Fruit fly (Drosophila melanogaster): Measurements from ENCODE around the gene CG42659.
A peak's percentile ranks its signal among the peaks of the same experiment; 100 is the strongest.

Gene CG42659

DNA sequence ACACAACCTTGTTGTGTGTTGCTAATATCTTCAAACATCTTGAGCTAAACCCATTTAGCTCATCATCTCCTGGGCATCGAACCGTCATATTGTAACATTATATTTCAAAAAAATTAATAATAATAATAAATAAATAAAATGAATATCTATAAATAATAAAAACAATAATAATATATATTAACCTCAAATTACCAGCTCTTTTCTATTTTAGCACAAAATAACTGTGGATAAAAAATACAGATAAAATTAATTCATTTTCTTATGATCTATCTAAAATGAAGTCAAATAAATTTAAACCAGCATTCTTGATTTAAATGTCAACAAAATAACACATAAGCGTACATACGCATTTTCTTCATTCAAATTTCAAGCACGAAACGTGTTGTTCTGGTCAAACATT, at the start of gene CG42659:
Gene CG42659, plus strand, starts transcription at position 301 of the 400 bp plus-strand sequence.
- no peak for TF ChIP-seq YL-1 (GFP tag; optimal IDR thresholded peaks at IDR 0.05)
- no peak for TF ChIP-seq CG6654 (GFP tag; optimal IDR thresholded peaks at IDR 0.05)
- no peak for TF ChIP-seq slbo (GFP tag; IDR thresholded peaks at IDR 0.05)
- TF ChIP-seq eyg (GFP tag; optimal IDR thresholded peaks at IDR 0.05): no peak
- no peak for TF ChIP-seq CG2202 (tag; optimal IDR thresholded peaks at IDR 0.05)
- TF ChIP-seq jigr1 (GFP tag; IDR thresholded peaks at IDR 0.05): no peak
- TF ChIP-seq CG9817 (tag; optimal IDR thresholded peaks at IDR 0.05): no peak
- no peak for TF ChIP-seq C15 (GFP tag; IDR thresholded peaks at IDR 0.05)

DNA sequence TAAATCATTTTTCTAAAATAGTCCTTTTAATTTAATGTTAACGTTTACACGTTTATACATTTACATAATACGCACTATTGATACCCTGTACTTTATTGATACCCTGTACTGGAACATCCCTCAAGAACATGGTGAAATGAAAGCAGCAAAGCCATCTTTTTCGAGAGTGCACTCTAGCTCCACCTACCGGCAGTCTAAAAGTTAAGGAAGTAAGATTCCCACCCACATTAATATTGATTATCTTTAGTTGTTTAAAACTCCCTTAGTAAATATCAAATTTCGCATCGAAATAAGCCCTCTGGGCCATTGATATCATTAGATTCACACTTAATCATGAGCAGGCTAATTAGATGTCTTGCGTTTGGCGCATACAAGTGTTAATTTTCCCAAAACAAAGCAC, 48.9 kb upstream of the CG42659 start:
- TF ChIP-seq CTCF (GFP tag; optimal IDR thresholded peaks at IDR 0.05) (peak; percentile 73), nerfin-1 (tag; optimal IDR thresholded peaks at IDR 0.05) (no peak), CG12942 (GFP tag; optimal IDR thresholded peaks at IDR 0.05) (no peak), Trl (optimal IDR thresholded peaks at IDR 0.05) (no peak), Trl (GFP tag; optimal IDR thresholded peaks at IDR 0.05) (no peak), stc (GFP tag; IDR thresholded peaks at IDR 0.05) (no peak)

DNA sequence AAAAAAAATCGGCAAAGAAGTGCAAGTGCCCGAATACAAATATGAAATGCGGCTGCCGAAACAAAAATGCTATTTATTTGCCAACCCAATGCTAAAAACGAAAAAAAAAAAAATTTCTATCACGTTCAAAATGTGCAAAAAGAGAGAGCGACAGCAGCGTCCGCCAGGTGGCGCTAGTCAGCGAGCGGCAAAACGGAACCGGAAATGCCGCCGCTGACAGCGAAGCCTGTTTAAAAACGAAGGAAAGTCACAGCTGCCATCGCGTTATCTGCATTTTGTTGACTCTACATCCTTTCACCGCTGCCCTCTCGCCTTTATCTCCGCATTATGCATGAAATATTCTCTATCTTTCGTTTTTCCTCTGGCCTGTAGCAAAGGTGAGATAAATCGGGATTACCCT, 46.9 kb upstream of the CG42659 start:
- TF ChIP-seq CG7271 (tag; optimal IDR thresholded peaks at IDR 0.05): peak; percentile 79
- no peak for TF ChIP-seq az2 (GFP tag; optimal IDR thresholded peaks at IDR 0.05)
- TF ChIP-seq CG6272 (GFP tag; IDR thresholded peaks at IDR 0.05): 0 out of 2 replicates have a peak, but pooled peaks have one; percentile 17
- TF ChIP-seq CG11085 (GFP tag; IDR thresholded peaks at IDR 0.05): no peak
- no peak for TF ChIP-seq cad (GFP tag; optimal IDR thresholded peaks at IDR 0.05)
- no peak for TF ChIP-seq Nf-YB (GFP tag; optimal IDR thresholded peaks at IDR 0.05)
- peak; percentile 32; the same call in 1 of the 2 replicates for TF ChIP-seq CG10959 (GFP tag; IDR thresholded peaks at IDR 0.05)
- TF ChIP-seq Rfx (GFP tag; IDR thresholded peaks at IDR 0.05): no peak
- no peak for TF ChIP-seq ap (GFP tag; IDR thresholded peaks at IDR 0.05)
- no peak for TF ChIP-seq CG6854 (GFP tag; optimal IDR thresholded peaks at IDR 0.05)
- TF ChIP-seq prd (optimal IDR thresholded peaks at IDR 0.05): no peak
- peak; percentile 36; the same call in 1 of the 3 replicates for TF ChIP-seq prd (GFP tag; IDR thresholded peaks at IDR 0.05)
- TF ChIP-seq ems (GFP tag; optimal IDR thresholded peaks at IDR 0.05): no peak
- no peak for TF ChIP-seq Awh (GFP tag; IDR thresholded peaks at IDR 0.05)
- TF ChIP-seq Rx (GFP tag; IDR thresholded peaks at IDR 0.05): 0 out of 2 replicates have a peak, but pooled peaks have one; percentile 23
- no peak for TF ChIP-seq NC2β (GFP tag; optimal IDR thresholded peaks at IDR 0.05)
- no peak for TF ChIP-seq CG12769 (tag; optimal IDR thresholded peaks at IDR 0.05)
- no peak for TF ChIP-seq CG15696 (tag; optimal IDR thresholded peaks at IDR 0.05)
- peak; percentile 39 for TF ChIP-seq stwl (tag; optimal IDR thresholded peaks at IDR 0.05)
- no peak for TF ChIP-seq stc (GFP tag; IDR thresholded peaks at IDR 0.05)
- TF ChIP-seq CTCF (GFP tag; optimal IDR thresholded peaks at IDR 0.05): peak; percentile 83
- TF ChIP-seq ato (GFP tag; IDR thresholded peaks at IDR 0.05; ENCODE audit: partially characterized antibody): no peak
- TF ChIP-seq CG15479 (GFP tag; optimal IDR thresholded peaks at IDR 0.05): no peak
- no peak for TF ChIP-seq CG31441 (GFP tag; IDR thresholded peaks at IDR 0.05)
- TF ChIP-seq pho (GFP tag; optimal IDR thresholded peaks at IDR 0.05): no peak
- TF ChIP-seq PHDP (tag; optimal IDR thresholded peaks at IDR 0.05): no peak
- no peak for TF ChIP-seq NFAT (GFP tag; IDR thresholded peaks at IDR 0.05)
- TF ChIP-seq CG17359 (tag; optimal IDR thresholded peaks at IDR 0.05): no peak
- no peak for TF ChIP-seq CG17829 (tag; optimal IDR thresholded peaks at IDR 0.05)
- TF ChIP-seq CG31365 (tag; optimal IDR thresholded peaks at IDR 0.05): no peak
- TF ChIP-seq CG10267 (tag; optimal IDR thresholded peaks at IDR 0.05): no peak
- TF ChIP-seq CG15514 (GFP tag; optimal IDR thresholded peaks at IDR 0.05): no peak
- TF ChIP-seq CG14710 (tag; optimal IDR thresholded peaks at IDR 0.05): no peak
- peak; percentile 3 for TF ChIP-seq tio (GFP tag; optimal IDR thresholded peaks at IDR 0.05)
- TF ChIP-seq fru (optimal IDR thresholded peaks at IDR 0.05): no peak
- TF ChIP-seq HLH3B (GFP tag; IDR thresholded peaks at IDR 0.05): no peak
- TF ChIP-seq CG1024 (GFP tag; IDR thresholded peaks at IDR 0.05): no peak
- 0 out of 3 replicates have a peak, but pooled peaks have one; percentile 37 for TF ChIP-seq CG2889 (GFP tag; IDR thresholded peaks at IDR 0.05)
- TF ChIP-seq p53 (GFP tag; optimal IDR thresholded peaks at IDR 0.05): no peak
